ENCODE assay signal across 4 fruit fly cellular contexts in genomic region chrX:5977113-5977512, dm6.
A peak's percentile ranks its signal among the peaks of the same experiment; 100 is the strongest.
TF ChIP-seq lines count a peak whose summit lies in the region.

No protein-coding gene starts in this region.

- no peak for TF ChIP-seq CTCF in whole organism, embryonic (GFP tag; optimal IDR thresholded peaks at IDR 0.05; lab: Kevin White, UChicago)

TF ChIP-seq in whole organism, adult, 20 proteins besides CTCF, POLR2A, EP300 and RAD21:
- TF ChIP-seq kay (GFP tag; lab: Kevin White, UChicago; ENCODE audit: borderline replicate concordance) (peak; percentile 17), CG1620 (GFP tag; optimal IDR thresholded peaks at IDR 0.05; lab: Kevin White, UChicago) (no peak)

TF ChIP-seq in whole organism, embryonic, 481 proteins besides CTCF, POLR2A, EP300 and RAD21 (continues in another document):
- TF ChIP-seq CG14667 (GFP tag; IDR thresholded peaks at IDR 0.05; lab: Robert Waterston, UW) (peak; percentile 17; the same call in 1 of the 2 replicates), CG17829 (tag; optimal IDR thresholded peaks at IDR 0.05; lab: Kevin White, UChicago) (no peak), CG30403 (GFP tag; optimal IDR thresholded peaks at IDR 0.05; lab: Kevin White, UChicago) (peak; percentile 22), ap (GFP tag; IDR thresholded peaks at IDR 0.05; lab: Robert Waterston, UW) (no peak), chinmo (GFP tag; IDR thresholded peaks at IDR 0.05; lab: Robert Waterston, UW; ENCODE audit: partially characterized antibody) (no peak), pan (optimal IDR thresholded peaks at IDR 0.05; lab: Kevin White, UChicago) (no peak), pan (GFP tag; optimal IDR thresholded peaks at IDR 0.05 in 1 of 2, IDR thresholded peaks at IDR 0.05 in 1 of 2) (peak in 1 of 2 experiments; percentile 26), eve (GFP tag; optimal IDR thresholded peaks at IDR 0.05; lab: Kevin White, UChicago) (peak in 1 of 2 experiments; percentile 11), phol (tag; optimal IDR thresholded peaks at IDR 0.05; lab: Kevin White, UChicago) (peak; percentile 21), grau (tag; optimal IDR thresholded peaks at IDR 0.05; lab: Kevin White, UChicago) (peak; percentile 28), Drgx (GFP tag; IDR thresholded peaks at IDR 0.05; lab: Robert Waterston, UW) (0 out of 2 replicates have a peak, but pooled peaks have one; percentile 20), CG6272 (GFP tag; IDR thresholded peaks at IDR 0.05; lab: Robert Waterston, UW) (no peak), lab (GFP tag; optimal IDR thresholded peaks at IDR 0.05; lab: Kevin White, UChicago) (peak; percentile 8), CG1792 (GFP tag; optimal IDR thresholded peaks at IDR 0.05; lab: Kevin White, UChicago) (peak; percentile 9), dmrt99B (tag; optimal IDR thresholded peaks at IDR 0.05; lab: Kevin White, UChicago) (peak; percentile 21), Ets65A (GFP tag; lab: Kevin White, UChicago) (no peak), CG4360 (GFP tag; IDR thresholded peaks at IDR 0.05; lab: Robert Waterston, UW) (no peak), row (GFP tag; IDR thresholded peaks at IDR 0.05; lab: Robert Waterston, UW) (peak; percentile 35; the same call in 1 of the 3 replicates), CG1603 (tag; optimal IDR thresholded peaks at IDR 0.05; lab: Kevin White, UChicago) (peak; percentile 30), H2.0 (GFP tag; IDR thresholded peaks at IDR 0.05; lab: Robert Waterston, UW) (0 out of 2 replicates have a peak, but pooled peaks have one; percentile 22), CG11504 (tag; optimal IDR thresholded peaks at IDR 0.05; lab: Kevin White, UChicago) (peak; percentile 31), Hsf (GFP tag; optimal IDR thresholded peaks at IDR 0.05; lab: Kevin White, UChicago) (peak; percentile 19), bcd (GFP tag; optimal IDR thresholded peaks at IDR 0.05; lab: Kevin White, UChicago) (no peak), CG17612 (GFP tag; IDR thresholded peaks at IDR 0.05; lab: Robert Waterston, UW) (no peak), CG32532 (GFP tag; IDR thresholded peaks at IDR 0.05; lab: Robert Waterston, UW) (0 out of 2 replicates have a peak, but pooled peaks have one; percentile 32), CG13424 (tag; optimal IDR thresholded peaks at IDR 0.05; lab: Kevin White, UChicago) (peak; percentile 23), Ada2b (GFP tag; IDR thresholded peaks at IDR 0.05; lab: Robert Waterston, UW) (0 out of 2 replicates have a peak, but pooled peaks have one; percentile 4), slou (GFP tag; optimal IDR thresholded peaks at IDR 0.05; lab: Kevin White, UChicago) (no peak)

TF ChIP-seq in whole organism, prepupa, 60 proteins besides CTCF, POLR2A, EP300 and RAD21:
- TF ChIP-seq CG9139 (GFP tag; optimal IDR thresholded peaks at IDR 0.05; lab: Kevin White, UChicago) (no peak), cyc (GFP tag; optimal IDR thresholded peaks at IDR 0.05; lab: Kevin White, UChicago) (no peak), OdsH (GFP tag; optimal IDR thresholded peaks at IDR 0.05; lab: Kevin White, UChicago) (peak; percentile 15), CG11762 (GFP tag; optimal IDR thresholded peaks at IDR 0.05; lab: Kevin White, UChicago; ENCODE audit: insufficient read depth) (no peak), CG8119 (GFP tag; IDR thresholded peaks at IDR 0.05; lab: Robert Waterston, UW) (peak; percentile 56; the same call in 2 of the 3 replicates), eg (GFP tag; IDR thresholded peaks at IDR 0.05; lab: Robert Waterston, UW) (peak; percentile 57), CG15336 (GFP tag; IDR thresholded peaks at IDR 0.05; lab: Robert Waterston, UW) (peak; percentile 43), Ets21C (GFP tag; optimal IDR thresholded peaks at IDR 0.05; lab: Kevin White, UChicago) (no peak), svp (GFP tag; lab: Kevin White, UChicago) (peak; percentile 38), Hr38 (GFP tag; optimal IDR thresholded peaks at IDR 0.05; lab: Kevin White, UChicago) (no peak), CG6163 (GFP tag; IDR thresholded peaks at IDR 0.05; lab: Robert Waterston, UW) (peak; percentile 59), Hr4 (GFP tag; optimal IDR thresholded peaks at IDR 0.05; lab: Kevin White, UChicago) (peak; percentile 40), CG6808 (GFP tag; optimal IDR thresholded peaks at IDR 0.05; lab: Kevin White, UChicago) (no peak), CG6854 (GFP tag; optimal IDR thresholded peaks at IDR 0.05; lab: Kevin White, UChicago) (no peak), dsx (GFP tag; optimal IDR thresholded peaks at IDR 0.05; lab: Kevin White, UChicago; ENCODE audit: poor library complexity, severe bottlenecking) (no peak), salr (GFP tag; optimal IDR thresholded peaks at IDR 0.05; lab: Kevin White, UChicago) (no peak), fd59A (GFP tag; optimal IDR thresholded peaks at IDR 0.05; lab: Kevin White, UChicago) (no peak), Eip75B (GFP tag; optimal IDR thresholded peaks at IDR 0.05; lab: Kevin White, UChicago) (no peak), dac (GFP tag; optimal IDR thresholded peaks at IDR 0.05; lab: Kevin White, UChicago) (peak; percentile 29), Sox14 (GFP tag; optimal IDR thresholded peaks at IDR 0.05; lab: Kevin White, UChicago) (no peak), CG8319 (GFP tag; optimal IDR thresholded peaks at IDR 0.05; lab: Kevin White, UChicago) (no peak), Ets96B (tag; optimal IDR thresholded peaks at IDR 0.05; lab: Kevin White, UChicago) (no peak), Eip78C (GFP tag; lab: Kevin White, UChicago) (peak; percentile 54), CG4318 (GFP tag; optimal IDR thresholded peaks at IDR 0.05; lab: Kevin White, UChicago) (peak; percentile 29), CG32006 (GFP tag; optimal IDR thresholded peaks at IDR 0.05; lab: Kevin White, UChicago) (peak; percentile 48), CG11902 (GFP tag; optimal IDR thresholded peaks at IDR 0.05; lab: Kevin White, UChicago) (no peak)

TF ChIP-seq in whole organism, pupa, 21 proteins besides CTCF, POLR2A, EP300 and RAD21:
- TF ChIP-seq CG15710 (tag; optimal IDR thresholded peaks at IDR 0.05; lab: Kevin White, UChicago), result no peak
- peak; percentile 10; the same call in 1 of the 2 replicates for TF ChIP-seq rn (GFP tag; IDR thresholded peaks at IDR 0.05; lab: Robert Waterston, UW)
- TF ChIP-seq CG34367 (tag; optimal IDR thresholded peaks at IDR 0.05; lab: Kevin White, UChicago), result no peak
- TF ChIP-seq Ets98B (GFP tag; IDR thresholded peaks at IDR 0.05; lab: Robert Waterston, UW), result peak; percentile 36; the same call in 1 of the 2 replicates
- TF ChIP-seq CG8159 (tag; optimal IDR thresholded peaks at IDR 0.05; lab: Kevin White, UChicago), result no peak
- TF ChIP-seq fd96Ca (GFP tag; IDR thresholded peaks at IDR 0.05; lab: Robert Waterston, UW), result peak; percentile 16; the same call in 1 of the 3 replicates
- no peak for TF ChIP-seq CG8301 (tag; optimal IDR thresholded peaks at IDR 0.05; lab: Kevin White, UChicago)
- 0 out of 3 replicates have a peak, but pooled peaks have one; percentile 31 for TF ChIP-seq CG4496 (GFP tag; IDR thresholded peaks at IDR 0.05; lab: Robert Waterston, UW)
- TF ChIP-seq CG32121 (GFP tag; IDR thresholded peaks at IDR 0.05; lab: Robert Waterston, UW), result peak; percentile 57; the same call in 1 of the 2 replicates
- TF ChIP-seq CG10348 (GFP tag; IDR thresholded peaks at IDR 0.05; lab: Robert Waterston, UW), result no peak
